Fruit fly (Drosophila melanogaster): ENCODE measurements around the gene CG3597.

Gene CG3597

DNA sequence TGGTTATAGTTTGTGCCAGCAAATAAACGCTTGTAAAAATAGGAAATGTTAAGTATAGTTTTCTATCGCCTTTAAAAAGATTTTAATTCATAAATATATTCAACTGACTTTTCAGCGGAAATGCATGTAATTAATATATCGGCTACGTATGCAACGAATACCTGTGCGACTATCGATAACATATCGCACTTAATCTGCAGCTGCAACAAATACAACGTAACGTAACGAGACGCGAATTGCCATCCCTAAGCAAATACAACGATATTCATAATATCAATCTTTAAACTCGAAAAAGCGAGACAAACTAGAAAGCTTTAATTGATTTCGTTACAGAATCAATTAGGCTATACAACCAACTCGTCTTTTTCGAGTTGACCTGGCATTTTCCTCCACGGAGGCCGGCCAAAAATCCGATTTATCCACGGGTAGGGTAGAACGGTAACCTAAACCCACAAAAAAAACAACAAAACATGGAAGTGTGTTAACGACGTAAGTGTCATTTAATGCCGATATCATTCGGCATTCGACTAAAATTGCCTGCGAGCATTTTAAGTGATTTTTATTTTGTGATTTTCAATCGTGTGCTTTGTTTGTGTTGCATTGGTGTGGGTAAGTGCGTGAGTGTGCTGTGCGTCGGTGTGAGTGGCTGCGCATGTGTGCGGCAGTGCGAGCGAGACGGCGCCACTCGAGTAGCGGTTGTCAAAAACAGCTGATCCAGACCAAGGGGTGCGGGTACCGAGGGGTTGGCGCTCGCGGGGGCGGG, 4.5 kb upstream of the CG3597 start, which contains the start of gene Atxn7 (continued):
- TF ChIP-seq Oli (tag; optimal IDR thresholded peaks at IDR 0.05), result peak; percentile 53
- peak; percentile 20 for TF ChIP-seq CG1602 (GFP tag; optimal IDR thresholded peaks at IDR 0.05)
- TF ChIP-seq tx (GFP tag; optimal IDR thresholded peaks at IDR 0.05), result peak; percentile 21
- no peak; the same call in 1 of the 2 replicates for TF ChIP-seq ssp (GFP tag; IDR thresholded peaks at IDR 0.05)
- TF ChIP-seq Oaz (GFP tag; IDR thresholded peaks at IDR 0.05), result peak; percentile 41
- TF ChIP-seq CG14014 (GFP tag; IDR thresholded peaks at IDR 0.05), result peak; percentile 51; the same call in 1 of the 2 replicates
- peak; percentile 45 for TF ChIP-seq Xbp1 (GFP tag; optimal IDR thresholded peaks at IDR 0.05)
- TF ChIP-seq CG12299 (tag; optimal IDR thresholded peaks at IDR 0.05), result peak; percentile 61
- TF ChIP-seq ro (GFP tag; IDR thresholded peaks at IDR 0.05), result no peak
- peak; percentile 54 for TF ChIP-seq HmgD (GFP tag; optimal IDR thresholded peaks at IDR 0.05)
- no peak for TF ChIP-seq CG2889 (GFP tag; IDR thresholded peaks at IDR 0.05)
- no peak for TF ChIP-seq fu2 (GFP tag; optimal IDR thresholded peaks at IDR 0.05)
- peak; percentile 67 for TF ChIP-seq CG18011 (GFP tag; optimal IDR thresholded peaks at IDR 0.05)
- peak; percentile 24 for TF ChIP-seq abd-A (tag; optimal IDR thresholded peaks at IDR 0.05)
- peak; percentile 54 for TF ChIP-seq Dek (tag; optimal IDR thresholded peaks at IDR 0.05)
- peak; percentile 53 for TF ChIP-seq Myb (GFP tag; optimal IDR thresholded peaks at IDR 0.05)
- peak; percentile 56 for TF ChIP-seq kni (GFP tag; optimal IDR thresholded peaks at IDR 0.05)
- peak; percentile 88 for TF ChIP-seq zen (tag; optimal IDR thresholded peaks at IDR 0.05)
- TF ChIP-seq CG14965 (GFP tag; optimal IDR thresholded peaks at IDR 0.05; ENCODE audit: borderline replicate concordance), result no peak
- peak; percentile 52 for TF ChIP-seq CG9932 (GFP tag; IDR thresholded peaks at IDR 0.05)
- TF ChIP-seq CG31441 (GFP tag; IDR thresholded peaks at IDR 0.05), result peak; percentile 57
- no peak for TF ChIP-seq CG7357 (GFP tag; IDR thresholded peaks at IDR 0.05)
- peak; percentile 89 for TF ChIP-seq CG7987 (GFP tag; optimal IDR thresholded peaks at IDR 0.05)
- TF ChIP-seq CG17385 (GFP tag; optimal IDR thresholded peaks at IDR 0.05), result peak; percentile 78
- peak; percentile 93 for TF ChIP-seq sens (GFP tag)
- peak; percentile 48 for TF ChIP-seq pb (GFP tag; optimal IDR thresholded peaks at IDR 0.05)
- TF ChIP-seq Sox102F (GFP tag; optimal IDR thresholded peaks at IDR 0.05), result peak; percentile 40
- peak; percentile 37 to 52 for TF ChIP-seq chif (GFP tag; optimal IDR thresholded peaks at IDR 0.05)
- TF ChIP-seq MBD-R2 (GFP tag; IDR thresholded peaks at IDR 0.05), result peak; percentile 90
- no peak for TF ChIP-seq ham (GFP tag; IDR thresholded peaks at IDR 0.05)
- no peak for TF ChIP-seq btn (GFP tag; optimal IDR thresholded peaks at IDR 0.05)
- peak; percentile 77 for TF ChIP-seq trem (tag; optimal IDR thresholded peaks at IDR 0.05)
- peak; percentile 70 for TF ChIP-seq CG11504 (tag; optimal IDR thresholded peaks at IDR 0.05)
- peak; percentile 52 for TF ChIP-seq CG14710 (tag; optimal IDR thresholded peaks at IDR 0.05)
- TF ChIP-seq CG9797 (GFP tag; optimal IDR thresholded peaks at IDR 0.05), result peak; percentile 18
- TF ChIP-seq Gsc (GFP tag; IDR thresholded peaks at IDR 0.05), result no peak
- TF ChIP-seq CG9437 (GFP tag; optimal IDR thresholded peaks at IDR 0.05), result peak; percentile 100
- TF ChIP-seq Bdp1 (GFP tag; optimal IDR thresholded peaks at IDR 0.05), result peak; percentile 4
- peak; percentile 48 for TF ChIP-seq nau (GFP tag; optimal IDR thresholded peaks at IDR 0.05)
- peak; percentile 8; the same call in 1 of the 3 replicates for TF ChIP-seq CG6175 (GFP tag; IDR thresholded peaks at IDR 0.05)
- TF ChIP-seq CG2678 (tag; optimal IDR thresholded peaks at IDR 0.05), result peak; percentile 40
- peak; percentile 89 for TF ChIP-seq CG2129 (GFP tag; IDR thresholded peaks at IDR 0.05; ENCODE audit: partially characterized antibody)
- no peak for TF ChIP-seq esg (GFP tag; conservative IDR thresholded peaks at IDR 0.05)
- TF ChIP-seq ATbp (GFP tag; optimal IDR thresholded peaks at IDR 0.05), result peak; percentile 74
- peak; percentile 78 for TF ChIP-seq sr (GFP tag; IDR thresholded peaks at IDR 0.05)
- no peak for TF ChIP-seq Hand (GFP tag; optimal IDR thresholded peaks at IDR 0.05)
- peak; percentile 61 for TF ChIP-seq ara (GFP tag; IDR thresholded peaks at IDR 0.05)
- no peak for TF ChIP-seq her (GFP tag; optimal IDR thresholded peaks at IDR 0.05)
- peak; percentile 36; the same call in 1 of the 2 replicates for TF ChIP-seq E2f1 (GFP tag; IDR thresholded peaks at IDR 0.05)
- TF ChIP-seq CG2199 (GFP tag; IDR thresholded peaks at IDR 0.05), result no peak
